Worm (Caenorhabditis elegans) whole organism, late embryonic: ENCODE measurements around the gene enu-3.5.

Experiments used
- K02D7.2 ChIP-seq: sonication (generic microtip); optimal IDR thresholded peaks from 2 replicates; lab custom pipeline; 2017; ENCODE audit warnings: mild to moderate bottlenecking, missing genetic modification characterization, missing compliant biosample characterization
- ahr-1 ChIP-seq: sonication (generic microtip); optimal IDR thresholded peaks from 2 replicates; lab custom pipeline; 2016; ENCODE audit warnings: missing genetic modification characterization, missing compliant biosample characterization
- ama-1 ChIP-seq: fragments of 150-350 bp; optimal IDR thresholded peaks from 2 replicates; lab custom pipeline; 2014
- ceh-14 ChIP-seq: sonication (generic microtip); optimal IDR thresholded peaks from 2 replicates; lab custom pipeline; 2016; ENCODE audit warnings: missing genotype, missing genetic modification characterization, missing compliant biosample characterization
- ceh-18 ChIP-seq: sonication (generic microtip); optimal IDR thresholded peaks from 2 replicates; lab custom pipeline; 2016; ENCODE audit warnings: missing genetic modification characterization, missing compliant biosample characterization
- ceh-19 ChIP-seq: fragments of 200-800 bp; sonication (Bioruptor generic); optimal IDR thresholded peaks from 2 replicates; lab custom pipeline; 2018; ENCODE audit warnings: mild to moderate bottlenecking, missing genetic modification characterization, missing compliant biosample characterization
- ceh-2 ChIP-seq: sonication (generic microtip); optimal IDR thresholded peaks from 2 replicates; lab custom pipeline; 2016; ENCODE audit warnings: missing genotype, missing genetic modification characterization, missing compliant biosample characterization
- ceh-22 ChIP-seq: sonication (generic microtip); optimal IDR thresholded peaks from 2 replicates; lab custom pipeline; 2017; ENCODE audit warnings: missing biosample characterization, missing genetic modification characterization
- ceh-24 ChIP-seq: sonication (generic microtip); optimal IDR thresholded peaks from 2 replicates; lab custom pipeline; 2016; ENCODE audit warnings: mild to moderate bottlenecking, missing genetic modification characterization, missing compliant biosample characterization
- ceh-48 ChIP-seq: sonication (generic microtip); optimal IDR thresholded peaks from 2 replicates; lab custom pipeline; 2016; ENCODE audit warnings: missing genetic modification characterization, inconsistent platforms, missing compliant biosample characterization
- ceh-6 ChIP-seq: fragments of 200-800 bp; sonication (Bioruptor generic); optimal IDR thresholded peaks from 2 replicates; lab custom pipeline; 2018; ENCODE audit warnings: mild to moderate bottlenecking, missing genetic modification characterization, missing compliant biosample characterization
- che-1 ChIP-seq: sonication (generic microtip); optimal IDR thresholded peaks from 2 replicates; lab custom pipeline; 2016; ENCODE audit warnings: mild to moderate bottlenecking, missing genetic modification characterization, missing compliant biosample characterization
- elt-2 ChIP-seq: sonication (generic microtip); optimal IDR thresholded peaks from 2 replicates; lab custom pipeline; 2016; ENCODE audit warnings: missing genetic modification reagents, missing genetic modification characterization, missing compliant biosample characterization
- fax-1 ChIP-seq: sonication (generic microtip); optimal IDR thresholded peaks from 2 replicates; lab custom pipeline; 2016; ENCODE audit warnings: missing genotype, missing genetic modification characterization, missing compliant biosample characterization
- fkh-10 ChIP-seq: fragments of 150-350 bp; optimal IDR thresholded peaks from 2 replicates; lab custom pipeline; 2014; ENCODE audit warnings: missing biosample characterization, missing genetic modification reagents, missing genetic modification characterization
- fkh-6 ChIP-seq: sonication (generic microtip); optimal IDR thresholded peaks from 2 replicates; lab custom pipeline; 2016; ENCODE audit warnings: missing genetic modification characterization, missing compliant biosample characterization
- gmeb-2 ChIP-seq: sonication (generic microtip); optimal IDR thresholded peaks from 2 replicates; lab custom pipeline; 2016; ENCODE audit warnings: missing genetic modification characterization, inconsistent platforms, missing compliant biosample characterization
- hlh-15 ChIP-seq: sonication (generic microtip); optimal IDR thresholded peaks from 2 replicates; lab custom pipeline; 2016; ENCODE audit warnings: missing genetic modification characterization, missing compliant biosample characterization
- hlh-6 ChIP-seq: sonication (generic microtip); optimal IDR thresholded peaks from 2 replicates; lab custom pipeline; 2016; ENCODE audit warnings: missing genotype, missing genetic modification characterization, missing compliant biosample characterization
- hlh-8 ChIP-seq: sonication (generic microtip); optimal IDR thresholded peaks from 2 replicates; lab custom pipeline; 2016; ENCODE audit warnings: missing genotype, missing genetic modification characterization, missing compliant biosample characterization
- lim-6 ChIP-seq: sonication (generic microtip); optimal IDR thresholded peaks from 2 replicates; lab custom pipeline; 2016; ENCODE audit warnings: missing genetic modification characterization, missing compliant biosample characterization
- mec-3 ChIP-seq: sonication (generic microtip); optimal IDR thresholded peaks from 2 replicates; lab custom pipeline; 2016; ENCODE audit warnings: borderline replicate concordance, missing genetic modification characterization, missing compliant biosample characterization
- nhr-11 ChIP-seq: fragments of 150-350 bp; optimal IDR thresholded peaks from 2 replicates; lab custom pipeline; 2014; ENCODE audit warnings: missing biosample characterization, missing genetic modification characterization
- odd-2 ChIP-seq: sonication (generic microtip); optimal IDR thresholded peaks from 2 replicates; lab custom pipeline; 2017; ENCODE audit warnings: antibody characterized with exemption, mild to moderate bottlenecking, missing genetic modification characterization, missing compliant biosample characterization
- pag-3 ChIP-seq: sonication (generic microtip); optimal IDR thresholded peaks from 2 replicates; lab custom pipeline; 2016; ENCODE audit warnings: missing compliant biosample characterization, missing genetic modification characterization, borderline replicate concordance
- pax-1 ChIP-seq: fragments of 150-350 bp; optimal IDR thresholded peaks from 2 replicates; lab custom pipeline; 2014; ENCODE audit warnings: missing biosample characterization, missing genetic modification characterization
- pha-2 ChIP-seq: sonication (generic microtip); optimal IDR thresholded peaks from 2 replicates; lab custom pipeline; 2017; ENCODE audit warnings: mild to moderate bottlenecking, missing genetic modification characterization, missing compliant biosample characterization
- pha-4 ChIP-seq: fragments of 150-350 bp; optimal IDR thresholded peaks from 2 replicates; lab custom pipeline; 2018; ENCODE audit warnings: missing biosample characterization, missing genetic modification reagents, missing genetic modification characterization
- ref-2 ChIP-seq: sonication (generic microtip); optimal IDR thresholded peaks from 2 replicates; lab custom pipeline; 2016; ENCODE audit warnings: missing genetic modification characterization, missing compliant biosample characterization
- tbx-2 ChIP-seq: sonication (generic microtip); optimal IDR thresholded peaks from 2 replicates; lab custom pipeline; 2016; ENCODE audit warnings: missing genetic modification characterization, missing compliant biosample characterization
- tbx-7 ChIP-seq: sonication (generic microtip); optimal IDR thresholded peaks from 2 replicates; lab custom pipeline; 2016; ENCODE audit warnings: missing genotype, missing genetic modification characterization, missing compliant biosample characterization
- ttx-3 ChIP-seq: sonication (generic microtip); optimal IDR thresholded peaks from 2 replicates; lab custom pipeline; 2016; ENCODE audit warnings: missing genetic modification reagents, missing genetic modification characterization, missing compliant biosample characterization
- unc-3 ChIP-seq, 2 experiments: fragments of 200-800 bp in 1 of 2; sonication (Bioruptor generic) in 1 of 2; sonication (generic microtip) in 1 of 2; conservative IDR thresholded peaks in 1 of 2; optimal IDR thresholded peaks in 1 of 2; 2 replicates each; pipeline versions ENCODE4 v1.3.6 to Lab custom; 2016 to 2022; ENCODE audit warnings: missing compliant biosample characterization in 2 of 2, missing genetic modification characterization in 2 of 2, missing genetic modification reagents in 1 of 2
- unc-42 ChIP-seq: sonication (generic microtip); optimal IDR thresholded peaks from 2 replicates; lab custom pipeline; 2016; ENCODE audit warnings: missing genotype, missing genetic modification characterization, missing compliant biosample characterization
- unc-55 ChIP-seq: sonication (generic microtip); optimal IDR thresholded peaks from 2 replicates; lab custom pipeline; 2017; ENCODE audit warnings: missing biosample characterization, missing genetic modification reagents, missing genetic modification characterization
- unc-86 ChIP-seq: sonication (generic microtip); optimal IDR thresholded peaks from 2 replicates; lab custom pipeline; 2016; ENCODE audit warnings: missing genetic modification characterization, missing compliant biosample characterization
- zip-5 ChIP-seq: sonication (generic microtip); optimal IDR thresholded peaks from 2 replicates; lab custom pipeline; 2016; ENCODE audit warnings: missing genetic modification characterization, missing compliant biosample characterization

The enu-3.5 gene

DNA sequence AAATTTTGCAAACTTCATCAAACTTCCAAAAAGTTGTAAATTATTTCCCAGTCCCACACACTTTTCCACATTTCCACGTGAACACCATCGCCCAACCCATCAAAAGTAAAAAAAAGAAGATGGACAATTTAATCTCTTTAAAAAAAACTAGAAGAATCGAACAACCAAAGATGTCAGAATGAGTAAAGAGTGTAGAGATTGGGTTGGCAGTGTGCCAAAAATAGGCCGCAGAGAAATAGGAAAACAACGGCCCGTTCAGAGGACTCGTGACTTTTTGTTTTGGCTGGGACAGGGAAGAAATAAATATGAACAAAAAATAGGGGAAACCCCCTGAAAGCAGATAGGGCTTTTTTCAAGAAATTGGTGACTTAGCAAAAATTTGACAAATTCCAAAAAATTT, 35.1 kb upstream of the enu-3.5 start:
- no peak for TF ChIP-seq unc-3 (GFP tag; conservative IDR thresholded peaks at IDR 0.05; lab: Robert Waterston, UW)
- no peak for TF ChIP-seq unc-3 (tag; optimal IDR thresholded peaks at IDR 0.05; lab: Kevin White, UChicago)
- no peak for TF ChIP-seq elt-2 (tag; lab: Kevin White, UChicago)
- no peak for TF ChIP-seq odd-2 (tag; lab: Kevin White, UChicago)
- TF ChIP-seq pag-3 (tag; lab: Kevin White, UChicago) = no peak
- TF ChIP-seq unc-42 (tag; lab: Kevin White, UChicago) = no peak
- TF ChIP-seq ama-1 = no peak
- no peak for TF ChIP-seq ahr-1 (tag; lab: Kevin White, UChicago)
- TF ChIP-seq tbx-7 (tag; lab: Kevin White, UChicago) = no peak
- no peak for TF ChIP-seq hlh-6
- no peak for TF ChIP-seq unc-86 (tag; lab: Kevin White, UChicago)
- no peak for TF ChIP-seq zip-5
- no peak for TF ChIP-seq tbx-2 (tag; lab: Kevin White, UChicago)
- no peak for TF ChIP-seq ceh-24
- no peak for TF ChIP-seq ref-2 (tag; lab: Kevin White, UChicago)
- no peak for TF ChIP-seq ceh-48
- no peak for TF ChIP-seq gmeb-2
- no peak for TF ChIP-seq ceh-22
- TF ChIP-seq pha-4 (tag; lab: Kevin White, UChicago) = no peak
- no peak for TF ChIP-seq ceh-6 (GFP tag; lab: Kevin White, UChicago)
- no peak for TF ChIP-seq hlh-8

DNA sequence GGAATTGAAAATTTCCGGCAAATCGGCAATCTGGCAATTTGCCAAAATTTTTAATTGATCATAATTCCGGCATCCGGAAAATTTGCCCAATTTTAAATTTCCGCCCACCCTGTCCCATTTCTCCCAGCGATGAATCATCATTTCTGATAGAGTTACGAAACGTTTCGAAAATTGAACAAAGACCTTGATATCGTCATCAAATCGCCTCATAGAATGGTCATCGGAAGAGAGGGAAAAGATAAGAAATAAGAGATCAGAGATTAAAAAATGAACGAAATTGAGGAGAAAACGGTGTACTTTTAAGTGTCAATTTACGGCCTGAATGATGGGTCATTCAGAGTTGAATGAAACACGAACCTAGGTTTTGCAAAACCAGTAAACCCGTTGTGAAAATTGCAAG, 30.4 kb upstream of the enu-3.5 start:
- no peak for TF ChIP-seq ttx-3 (tag; lab: Kevin White, UChicago)
- TF ChIP-seq lim-6 (tag; lab: Kevin White, UChicago) = no peak
- no peak for TF ChIP-seq hlh-15 (tag; lab: Kevin White, UChicago)

- TF ChIP-seq mec-3 (tag; lab: Kevin White, UChicago) (no peak), ceh-18 (tag; lab: Kevin White, UChicago) (no peak), ceh-24 (no peak), unc-55 (GFP tag; lab: Kevin White, UChicago) (no peak)
Measured at ce11 chrIII:12848981-12849589, 28.9 kb upstream of the enu-3.5 start.

ce11 chrIII:12849691-12850090, 28.3 kb upstream of the enu-3.5 start:
- TF ChIP-seq ceh-14 (tag; lab: Kevin White, UChicago) (no peak), fkh-10 (GFP tag; lab: Kevin White, UChicago) (no peak), K02D7.2 (tag; lab: Kevin White, UChicago) (no peak), fkh-6 (no peak), ceh-2 (no peak), nhr-11 (tag; lab: Kevin White, UChicago) (no peak), unc-3 (GFP tag; conservative IDR thresholded peaks at IDR 0.05; lab: Robert Waterston, UW) (no peak), unc-3 (tag; optimal IDR thresholded peaks at IDR 0.05; lab: Kevin White, UChicago) (no peak), ref-2 (tag; lab: Kevin White, UChicago) (no peak), ceh-22 (no peak), lim-6 (tag; lab: Kevin White, UChicago) (no peak)

DNA sequence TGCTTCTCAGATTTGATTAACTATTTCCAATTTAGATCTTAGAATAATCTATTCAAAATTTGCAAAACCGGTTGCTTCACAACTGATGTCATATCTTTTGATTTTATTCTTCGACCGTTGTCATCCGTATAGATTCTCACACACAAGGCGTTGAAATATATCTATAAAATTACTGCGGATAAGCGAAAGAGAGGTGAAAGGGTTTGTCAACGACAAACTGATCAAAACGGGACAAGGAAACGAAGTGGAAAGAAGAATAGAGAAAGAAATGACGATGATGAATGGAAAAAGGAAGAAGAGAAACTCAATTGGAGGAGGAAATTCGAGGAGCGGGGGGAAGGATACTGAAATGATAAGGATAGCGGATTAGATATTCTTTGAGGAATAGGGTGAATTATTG, 27.0 kb upstream of the enu-3.5 start:
- no peak for TF ChIP-seq ceh-6 (GFP tag; lab: Kevin White, UChicago)
- no peak for TF ChIP-seq ahr-1 (tag; lab: Kevin White, UChicago)
- TF ChIP-seq pha-2 (tag; lab: Kevin White, UChicago) = no peak
- TF ChIP-seq pax-1 (tag; lab: Kevin White, UChicago) = no peak
- TF ChIP-seq ceh-48 = no peak
- no peak for TF ChIP-seq che-1 (tag; lab: Kevin White, UChicago)
- no peak for TF ChIP-seq unc-42 (tag; lab: Kevin White, UChicago)
- TF ChIP-seq ceh-19 = no peak
- no peak for TF ChIP-seq fax-1 (tag; lab: Kevin White, UChicago)
